Worm (Caenorhabditis elegans): ENCODE data around the gene rev-3.

- no peak for TF ChIP-seq flt-1 (GFP tag; IDR thresholded peaks at IDR 0.05)
- no peak for TF ChIP-seq ztf-29 (GFP tag; IDR thresholded peaks at IDR 0.05)
- no peak for TF ChIP-seq klf-2 (GFP tag; conservative IDR thresholded peaks at IDR 0.05)
Observed at ce11 chrIII:5806720-5807119, 16.3 kb upstream of the rev-3 start, which contains the start of gene R12B2.2.

All from whole organism, midembryonic.